Fruit fly (Drosophila melanogaster) whole organism, embryonic: ENCODE data around the gene EMC6.

ENCODE experiments used
- Ada2b ChIP-seq: fragments of 200-800 bp; sonication (Bioruptor generic); IDR thresholded peaks from 2 replicates; pipeline ENCODE4 v1.3.6; 2022; ENCODE audit warnings: missing biosample characterization, missing genetic modification characterization
- C15 ChIP-seq: fragments of 200-800 bp; sonication (Bioruptor generic); IDR thresholded peaks from 3 replicates; pipeline ENCODE4 v1.3.6; 2022; ENCODE audit warnings: missing biosample characterization, missing genetic modification characterization
- CG11398 ChIP-seq: fragments of 200-800 bp; sonication (Bioruptor generic); optimal IDR thresholded peaks from 2 replicates; lab custom pipeline; 2016; ENCODE audit warnings: missing biosample characterization, missing genetic modification characterization
- CG12104 ChIP-seq: fragments of 200-800 bp; sonication (Bioruptor generic); optimal IDR thresholded peaks from 3 replicates; lab custom pipeline; 2016; ENCODE audit warnings: missing biosample characterization, missing genetic modification characterization
- CG12299 ChIP-seq: fragments of 200-800 bp; sonication (Bioruptor generic); optimal IDR thresholded peaks from 2 replicates; lab custom pipeline; 2018; ENCODE audit warnings: missing biosample characterization, mild to moderate bottlenecking, missing genetic modification characterization
- CG13296 ChIP-seq: fragments of 200-800 bp; sonication (Bioruptor generic); optimal IDR thresholded peaks from 3 replicates; lab custom pipeline; 2018; ENCODE audit warnings: missing biosample characterization, mild to moderate bottlenecking, missing genetic modification characterization
- CG14050 ChIP-seq: fragments of 200-800 bp; sonication (Bioruptor generic); IDR thresholded peaks from 3 replicates; pipeline ENCODE4 v1.3.6; 2022; ENCODE audit warnings: missing biosample characterization, missing genetic modification characterization
- CG14441 ChIP-seq: fragments of 200-800 bp; sonication (Bioruptor generic); IDR thresholded peaks from 2 replicates; pipeline ENCODE4 v1.3.6; 2022; ENCODE audit warnings: missing biosample characterization, missing genetic modification characterization
- CG14965 ChIP-seq: fragments of 200-800 bp; sonication (Bioruptor generic); optimal IDR thresholded peaks from 2 replicates; lab custom pipeline; 2016; ENCODE audit warnings: missing biosample characterization, missing genetic modification characterization, borderline replicate concordance
- CG18262 ChIP-seq: fragments of 200-800 bp; optimal IDR thresholded peaks from 3 replicates; lab custom pipeline; 2019; ENCODE audit warnings: missing biosample characterization, mild to moderate bottlenecking, missing genetic modification characterization, moderate library complexity
- CG18599 ChIP-seq: fragments of 200-800 bp; sonication (Bioruptor generic); optimal IDR thresholded peaks from 3 replicates; lab custom pipeline; 2017; ENCODE audit warnings: missing biosample characterization, missing genetic modification characterization, mild to moderate bottlenecking, moderate library complexity, missing genetic modification reagents
- CG2712 ChIP-seq: fragments of 200-800 bp; optimal IDR thresholded peaks from 3 replicates; lab custom pipeline; 2019; ENCODE audit warnings: missing biosample characterization, mild to moderate bottlenecking, missing genetic modification characterization, moderate library complexity
- CG30020 ChIP-seq: fragments of 200-800 bp; optimal IDR thresholded peaks from 2 replicates; lab custom pipeline; 2019; ENCODE audit warnings: missing biosample characterization, mild to moderate bottlenecking, missing genetic modification characterization, moderate library complexity
- CG31388 ChIP-seq: fragments of 200-800 bp; sonication (Bioruptor generic); optimal IDR thresholded peaks from 2 replicates; lab custom pipeline; 2016; ENCODE audit warnings: missing biosample characterization, missing genetic modification characterization
- CG33557 ChIP-seq: fragments of 200-800 bp; sonication (Bioruptor generic); optimal IDR thresholded peaks from 2 replicates; lab custom pipeline; 2019; ENCODE audit warnings: missing biosample characterization, mild to moderate bottlenecking, missing genetic modification characterization, moderate library complexity
- CG34422 ChIP-seq: fragments of 200-800 bp; sonication (Bioruptor generic); IDR thresholded peaks from 3 replicates; pipeline ENCODE4 v1.3.6; 2022; ENCODE audit warnings: missing biosample characterization, missing genetic modification characterization
- CG3847 ChIP-seq: fragments of 200-800 bp; sonication (Bioruptor generic); IDR thresholded peaks from 2 replicates; pipeline ENCODE4 v1.3.6; 2022; ENCODE audit warnings: missing biosample characterization, missing genetic modification characterization
- CG4328 ChIP-seq: fragments of 200-800 bp; sonication (Bioruptor generic); optimal IDR thresholded peaks from 3 replicates; lab custom pipeline; 2017; ENCODE audit warnings: missing biosample characterization, missing genetic modification reagents, missing genetic modification characterization
- CG7963 ChIP-seq: fragments of 200-800 bp; sonication (Bioruptor generic); IDR thresholded peaks from 3 replicates; pipeline ENCODE4 v1.3.6; 2022; ENCODE audit warnings: missing biosample characterization, missing genetic modification characterization; ENCODE audit not compliant: partially characterized antibody
- CG9727 ChIP-seq: fragments of 200-800 bp; sonication (Bioruptor generic); optimal IDR thresholded peaks from 3 replicates; lab custom pipeline; 2017; ENCODE audit warnings: missing biosample characterization, mild to moderate bottlenecking, missing genetic modification characterization
- Dbx ChIP-seq: fragments of 200-800 bp; sonication (Bioruptor generic); IDR thresholded peaks from 3 replicates; pipeline ENCODE4 v1.3.6; 2022; ENCODE audit warnings: missing biosample characterization, missing genetic modification characterization
- Dek ChIP-seq: fragments of 200-800 bp; sonication (Bioruptor generic); optimal IDR thresholded peaks from 3 replicates; lab custom pipeline; 2019; ENCODE audit warnings: missing biosample characterization, mild to moderate bottlenecking, missing genetic modification characterization, moderate library complexity
- Dip2 ChIP-seq: fragments of 200-800 bp; sonication (Bioruptor generic); IDR thresholded peaks from 2 replicates; pipeline ENCODE4 v1.3.6; 2022; ENCODE audit warnings: missing biosample characterization, missing genetic modification characterization
- Dll ChIP-seq: fragments of 200-800 bp; sonication (Bioruptor generic); IDR thresholded peaks from 4 replicates; pipeline ENCODE4 v1.3.6; 2022; ENCODE audit warnings: missing biosample characterization, missing genetic modification characterization; ENCODE audit not compliant: partially characterized antibody
- Doc2 ChIP-seq: fragments of 200-800 bp; sonication (Bioruptor generic); IDR thresholded peaks from 2 replicates; pipeline ENCODE4 v1.3.6; 2022; ENCODE audit warnings: missing biosample characterization, missing genetic modification characterization
- ERR ChIP-seq: fragments of 200-800 bp; sonication (Bioruptor generic); optimal IDR thresholded peaks from 2 replicates; lab custom pipeline; 2016; ENCODE audit warnings: missing biosample characterization, missing genetic modification characterization
- GATAe ChIP-seq: fragments of 200-800 bp; sonication (Bioruptor generic); conservative IDR thresholded peaks from 2 replicates; pipeline ENCODE4 v1.3.6; 2022; ENCODE audit warnings: missing biosample characterization, missing genetic modification characterization
- Gsc ChIP-seq: fragments of 200-800 bp; sonication (Bioruptor generic); IDR thresholded peaks from 2 replicates; pipeline ENCODE4 v1.3.6; 2022; ENCODE audit warnings: missing biosample characterization, missing genetic modification characterization
- Hr39 ChIP-seq: fragments of >200 bp; optimal IDR thresholded peaks from 2 replicates; lab custom pipeline; 2017
- MTF-1 ChIP-seq: fragments of 200-800 bp; sonication (Bioruptor generic); optimal IDR thresholded peaks from 2 replicates; lab custom pipeline; 2018; ENCODE audit warnings: missing biosample characterization, mild to moderate bottlenecking, missing genetic modification characterization, borderline replicate concordance
- Med ChIP-seq: fragments of 200-800 bp; sonication (Bioruptor generic); peaks from one replicate; lab custom pipeline; 2016; ENCODE audit warnings: missing biosample characterization, missing genetic modification characterization, mild to moderate bottlenecking, inconsistent platforms, moderate library complexity
- NFAT ChIP-seq: fragments of 200-800 bp; sonication (Bioruptor generic); IDR thresholded peaks from 2 replicates; pipeline ENCODE4 v1.3.6; 2022; ENCODE audit warnings: missing biosample characterization, missing genetic modification characterization
- NfI ChIP-seq: fragments of 200-800 bp; sonication (Bioruptor generic); optimal IDR thresholded peaks from 3 replicates; lab custom pipeline; 2018; ENCODE audit warnings: missing biosample characterization, mild to moderate bottlenecking, missing genetic modification characterization, moderate library complexity
- cato ChIP-seq: fragments of 200-800 bp; sonication (Bioruptor generic); optimal IDR thresholded peaks from 2 replicates; lab custom pipeline; 2016; ENCODE audit warnings: missing biosample characterization, missing genetic modification characterization, borderline replicate concordance
- caup ChIP-seq: fragments of 200-800 bp; sonication (Bioruptor generic); optimal IDR thresholded peaks from 3 replicates; lab custom pipeline; 2017; ENCODE audit warnings: missing biosample characterization, mild to moderate bottlenecking, missing genetic modification characterization, moderate library complexity; ENCODE audit not compliant: severe bottlenecking
- chn ChIP-seq: fragments of 200-800 bp; sonication (Bioruptor generic); optimal IDR thresholded peaks from 2 replicates; lab custom pipeline; 2016; ENCODE audit warnings: missing biosample characterization, missing genetic modification characterization
- dmrt11E ChIP-seq: fragments of 200-800 bp; sonication (Bioruptor generic); optimal IDR thresholded peaks from 3 replicates; lab custom pipeline; 2018; ENCODE audit warnings: missing biosample characterization, mild to moderate bottlenecking, missing genetic modification characterization, moderate library complexity
- en ChIP-seq: fragments of 200-800 bp; sonication (Bioruptor generic); optimal IDR thresholded peaks from 2 replicates; lab custom pipeline; 2016; ENCODE audit warnings: missing biosample characterization, missing genetic modification characterization
- hb ChIP-seq: fragments of 200-800 bp; sonication (Bioruptor generic); IDR thresholded peaks from 3 replicates; pipeline ENCODE4 v1.3.6; 2022; ENCODE audit warnings: missing biosample characterization, missing genetic modification characterization; ENCODE audit not compliant: partially characterized antibody
- hbn ChIP-seq: fragments of 200-800 bp; sonication (Bioruptor generic); IDR thresholded peaks from 2 replicates; pipeline ENCODE4 v1.3.6; 2022; ENCODE audit warnings: missing biosample characterization, missing genetic modification characterization; ENCODE audit not compliant: partially characterized antibody
- lilli ChIP-seq: fragments of 200-800 bp; sonication (Bioruptor generic); optimal IDR thresholded peaks from 3 replicates; lab custom pipeline; 2016; ENCODE audit warnings: missing biosample characterization, missing genetic modification characterization
- lola ChIP-seq, 3 experiments: fragments of >200 bp in 2 of 3; fragments of 200-800 bp in 1 of 3; sonication (Bioruptor generic) in 1 of 3; optimal IDR thresholded peaks; 2 replicates each; lab custom pipeline; 2017 to 2019; ENCODE audit warnings: missing biosample characterization in 3 of 3, missing genetic modification characterization in 3 of 3, mild to moderate bottlenecking in 1 of 3, moderate library complexity in 1 of 3
- mam ChIP-seq: fragments of 200-800 bp; sonication (Bioruptor generic); optimal IDR thresholded peaks from 3 replicates; lab custom pipeline; 2016; ENCODE audit warnings: missing biosample characterization, missing genetic modification characterization
- nerfin-1 ChIP-seq: fragments of 200-800 bp; sonication (Bioruptor generic); optimal IDR thresholded peaks from 3 replicates; lab custom pipeline; 2019; ENCODE audit warnings: missing biosample characterization, mild to moderate bottlenecking, missing genetic modification characterization, moderate library complexity
- pros ChIP-seq: fragments of 200-800 bp; sonication (Bioruptor generic); optimal IDR thresholded peaks from 3 replicates; lab custom pipeline; 2019; ENCODE audit warnings: missing biosample characterization, mild to moderate bottlenecking, missing genetic modification characterization, moderate library complexity
- repo ChIP-seq: fragments of 200-800 bp; sonication (Bioruptor generic); optimal IDR thresholded peaks from 2 replicates; lab custom pipeline; 2016; ENCODE audit warnings: missing biosample characterization, missing genetic modification characterization
- sd ChIP-seq: fragments of 200-800 bp; sonication (Bioruptor generic); optimal IDR thresholded peaks from 3 replicates; lab custom pipeline; 2018; ENCODE audit warnings: missing biosample characterization, mild to moderate bottlenecking, missing genetic modification characterization, moderate library complexity
- sens-2 ChIP-seq: fragments of 200-800 bp; sonication (Bioruptor generic); IDR thresholded peaks from 2 replicates; pipeline ENCODE4 v1.3.6; 2022; ENCODE audit warnings: missing biosample characterization, missing genetic modification characterization
- seq ChIP-seq: fragments of 200-800 bp; sonication (Bioruptor generic); IDR thresholded peaks from 2 replicates; pipeline ENCODE4 v1.3.6; 2022; ENCODE audit warnings: missing biosample characterization, missing genetic modification characterization
- ttk ChIP-seq: fragments of 200-800 bp; sonication (Bioruptor generic); IDR thresholded peaks from 2 replicates; pipeline ENCODE4 v2.1.2; 2022; ENCODE audit warnings: missing biosample characterization, missing genetic modification characterization
- vvl ChIP-seq: fragments of 200-800 bp; sonication (Bioruptor generic); IDR thresholded peaks from 2 replicates; pipeline ENCODE4 v1.3.6; 2022; ENCODE audit warnings: missing biosample characterization, missing genetic modification characterization

Gene EMC6

DNA sequence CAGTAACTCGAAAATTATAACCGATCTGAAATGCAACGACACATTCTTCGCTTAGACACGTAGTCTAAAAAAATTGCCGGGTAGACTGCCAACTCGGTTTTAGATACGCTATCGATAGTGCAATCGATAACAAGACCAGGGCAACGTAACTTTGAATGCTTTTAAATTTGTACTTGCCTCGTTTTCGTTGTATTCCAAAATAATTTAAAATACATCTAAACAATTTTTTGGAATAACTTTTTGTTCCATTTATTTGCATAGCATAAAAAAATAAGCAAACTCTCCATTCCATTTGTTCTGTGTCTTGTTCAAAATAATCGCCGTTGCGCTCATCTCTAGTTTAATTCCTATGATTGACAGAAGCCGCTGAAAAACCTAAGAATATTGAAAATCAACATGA, 44.8 kb upstream of the EMC6 start, which contains the start of the genes Stt3B and CG11839 (continued):
- no peak for TF ChIP-seq NfI (GFP tag; lab: Kevin White, UChicago)
- peak; percentile 86 for TF ChIP-seq mam (GFP tag; lab: Kevin White, UChicago)
- TF ChIP-seq dmrt11E (tag; lab: Kevin White, UChicago) = peak; percentile 53
- TF ChIP-seq Dek (tag; lab: Kevin White, UChicago) = no peak
- no peak for TF ChIP-seq MTF-1
- peak; percentile 74 for TF ChIP-seq CG9727 (GFP tag; lab: Kevin White, UChicago)
- TF ChIP-seq nerfin-1 (tag; lab: Kevin White, UChicago) = peak; percentile 72
- TF ChIP-seq CG3847 (GFP tag; lab: Robert Waterston, UW) = peak; percentile 91
- peak; percentile 41 for TF ChIP-seq CG4328
- no peak for TF ChIP-seq CG18599 (GFP tag; lab: Kevin White, UChicago)
- peak; percentile 85 for TF ChIP-seq CG2712
- TF ChIP-seq en (GFP tag; lab: Kevin White, UChicago) = peak; percentile 25
- peak; percentile 90 for TF ChIP-seq lilli
- no peak for TF ChIP-seq sd (tag; lab: Kevin White, UChicago)
- peak; percentile 80 for TF ChIP-seq Dbx (GFP tag; lab: Robert Waterston, UW)
- TF ChIP-seq caup (GFP tag; lab: Kevin White, UChicago) = no peak
- no peak for TF ChIP-seq seq
- no peak for TF ChIP-seq GATAe (GFP tag; lab: Robert Waterston, UW)
- TF ChIP-seq lola (GFP tag; optimal IDR thresholded peaks at IDR 0.05; lab: Kevin White, UChicago) = peak in 1 of 3 experiments; percentile 68
- TF ChIP-seq ERR (GFP tag; lab: Kevin White, UChicago) = peak; percentile 59
- peak; percentile 91 for TF ChIP-seq hb (GFP tag; lab: Robert Waterston, UW)
- TF ChIP-seq cato (GFP tag; lab: Kevin White, UChicago) = no peak
- no peak for TF ChIP-seq Gsc (GFP tag; lab: Robert Waterston, UW)
- peak; percentile 68 for TF ChIP-seq vvl
- TF ChIP-seq pros = no peak
- peak; percentile 92 for TF ChIP-seq hbn
- no peak for TF ChIP-seq Hr39
- no peak for TF ChIP-seq C15 (GFP tag; lab: Robert Waterston, UW)
- peak; percentile 54 for TF ChIP-seq CG33557 (GFP tag; lab: Kevin White, UChicago)
- TF ChIP-seq CG7963 (GFP tag; lab: Robert Waterston, UW) = peak; percentile 66; the same call in 2 of the 3 replicates
- TF ChIP-seq Med (GFP tag; lab: Kevin White, UChicago) = peak; percentile 96
- no peak for TF ChIP-seq Dip2 (GFP tag; lab: Robert Waterston, UW)
- TF ChIP-seq Ada2b (GFP tag; lab: Robert Waterston, UW) = peak; percentile 58
- peak; percentile 42 for TF ChIP-seq CG12299 (tag; lab: Kevin White, UChicago)
- TF ChIP-seq chn = peak; percentile 75
- TF ChIP-seq CG18262 (tag; lab: Kevin White, UChicago) = peak; percentile 70
- TF ChIP-seq ttk (GFP tag; lab: Robert Waterston, UW) = 0 out of 2 replicates have a peak, but pooled peaks have one; percentile 6
- TF ChIP-seq CG14965 (GFP tag; lab: Kevin White, UChicago) = no peak
- peak; percentile 91 for TF ChIP-seq CG30020 (tag; lab: Kevin White, UChicago)
- peak; percentile 55 for TF ChIP-seq CG14050 (GFP tag; lab: Robert Waterston, UW)
- peak; percentile 97 for TF ChIP-seq Dll (GFP tag; lab: Robert Waterston, UW)
- peak; percentile 48 for TF ChIP-seq CG31388 (GFP tag; lab: Kevin White, UChicago)
- TF ChIP-seq CG11398 (GFP tag; lab: Kevin White, UChicago) = peak; percentile 64
- peak; percentile 89 for TF ChIP-seq CG34422 (GFP tag; lab: Robert Waterston, UW)
- peak; percentile 49 for TF ChIP-seq repo (GFP tag; lab: Kevin White, UChicago)
- peak; percentile 69 for TF ChIP-seq CG13296 (GFP tag; lab: Kevin White, UChicago)
- TF ChIP-seq Doc2 (GFP tag; lab: Robert Waterston, UW) = no peak
- TF ChIP-seq NFAT (GFP tag; lab: Robert Waterston, UW) = no peak
- no peak for TF ChIP-seq sens-2 (GFP tag; lab: Robert Waterston, UW)
- TF ChIP-seq CG12104 = peak; percentile 62
- peak; percentile 79 for TF ChIP-seq CG14441 (GFP tag; lab: Robert Waterston, UW)
